Worm (Caenorhabditis elegans) whole organism, L4 larva: ENCODE data around the gene bris-1.

Experiments used
- F26F4.8 ChIP-seq: fragments of 200-800 bp; sonication (Bioruptor generic); conservative IDR thresholded peaks from 2 replicates; pipeline ENCODE4 v1.3.6; 2022; ENCODE audit warnings: missing genetic modification characterization, missing compliant biosample characterization
- Y5F2A.4 ChIP-seq: fragments of 200-800 bp; sonication (Bioruptor generic); optimal IDR thresholded peaks from 2 replicates; lab custom pipeline; 2018; ENCODE audit warnings: mild to moderate bottlenecking, missing genetic modification characterization, missing compliant biosample characterization
- ama-1 ChIP-seq: fragments of 150-350 bp; optimal IDR thresholded peaks from 2 replicates; lab custom pipeline; 2014; ENCODE audit warnings: inconsistent platforms, mixed read lengths
- arid-1 ChIP-seq: fragments of 200-800 bp; sonication (Bioruptor generic); conservative IDR thresholded peaks from 2 replicates; pipeline ENCODE4 v1.3.6; 2022; ENCODE audit warnings: missing genetic modification reagents, missing genetic modification characterization, missing compliant biosample characterization
- ceh-20 ChIP-seq: fragments of 200-800 bp; sonication (Bioruptor generic); IDR thresholded peaks from 2 replicates; pipeline ENCODE4 v1.3.6; 2022; ENCODE audit warnings: missing genetic modification reagents, missing genetic modification characterization, missing compliant biosample characterization
- dmd-6 ChIP-seq: fragments of 200-800 bp; sonication (Bioruptor generic); IDR thresholded peaks from 2 replicates; pipeline ENCODE4 v1.3.6; 2022; ENCODE audit warnings: missing genetic modification reagents, missing genetic modification characterization, missing compliant biosample characterization
- egl-27 ChIP-seq: sonication (generic microtip); optimal IDR thresholded peaks from 3 replicates; lab custom pipeline; 2017; ENCODE audit warnings: missing biosample characterization, missing genetic modification reagents, missing genetic modification characterization
- lin-1 ChIP-seq: fragments of 200-800 bp; sonication (Bioruptor generic); IDR thresholded peaks from 2 replicates; pipeline ENCODE4 v1.3.6; 2022; ENCODE audit warnings: missing genetic modification reagents, missing genetic modification characterization, missing compliant biosample characterization
- lin-13 ChIP-seq: fragments of 150-350 bp; optimal IDR thresholded peaks from 2 replicates; lab custom pipeline; 2014; ENCODE audit warnings: missing biosample characterization, missing genetic modification reagents, missing genetic modification characterization
- madf-9 ChIP-seq: fragments of 200-800 bp; sonication (Bioruptor generic); conservative IDR thresholded peaks from 2 replicates; pipeline ENCODE4 v1.3.6; 2022; ENCODE audit warnings: missing genetic modification reagents, missing genetic modification characterization, missing compliant biosample characterization
- mep-1 ChIP-seq: fragments of 150-350 bp; sonication (generic microtip); optimal IDR thresholded peaks from 3 replicates; lab custom pipeline; 2014; ENCODE audit warnings: missing biosample characterization, missing genetic modification characterization
- nhr-10 ChIP-seq: fragments of 150-350 bp; optimal IDR thresholded peaks from 2 replicates; lab custom pipeline; 2014; ENCODE audit warnings: missing biosample characterization, missing genetic modification characterization
- spr-3 ChIP-seq: fragments of 200-800 bp; sonication (Bioruptor generic); optimal IDR thresholded peaks from 2 replicates; lab custom pipeline; 2018; ENCODE audit warnings: mild to moderate bottlenecking, missing genetic modification characterization, missing compliant biosample characterization
- unc-39 ChIP-seq: sonication (generic microtip); optimal IDR thresholded peaks from 2 replicates; lab custom pipeline; 2017; ENCODE audit warnings: missing biosample characterization, missing genetic modification characterization

ce11 chrIV:3807092-3807491 lies 12.0 kb downstream of the bris-1 start, which contains the start of gene M02B7.7:
- TF ChIP-seq Y5F2A.4 (GFP tag; lab: Kevin White, UChicago) (no peak), egl-27 (tag; lab: Kevin White, UChicago) (no peak), ceh-20 (GFP tag; lab: Robert Waterston, UW) (no peak), madf-9 (GFP tag; lab: Robert Waterston, UW) (no peak), ama-1 (lab: Kevin White, UChicago) (no peak), F26F4.8 (no peak), mep-1 (tag; lab: Kevin White, UChicago) (no peak), spr-3 (no peak), unc-39 (tag; lab: Kevin White, UChicago) (no peak), lin-1 (GFP tag; lab: Robert Waterston, UW) (no peak), arid-1 (GFP tag; lab: Robert Waterston, UW) (no peak), lin-13 (GFP tag; lab: Kevin White, UChicago) (no peak), dmd-6 (no peak), nhr-10 (tag; lab: Kevin White, UChicago) (no peak)
